Fruit fly (Drosophila melanogaster) whole organism, embryonic: ENCODE data around the gene CG6766.

ENCODE experiments used
- Bteb2 ChIP-seq: fragments of 200-800 bp; sonication (Bioruptor generic); optimal IDR thresholded peaks from 2 replicates; lab custom pipeline; 2016; ENCODE audit warnings: missing biosample characterization, missing genetic modification characterization
- CG11398 ChIP-seq: fragments of 200-800 bp; sonication (Bioruptor generic); optimal IDR thresholded peaks from 2 replicates; lab custom pipeline; 2016; ENCODE audit warnings: missing biosample characterization, missing genetic modification characterization
- CG12391 ChIP-seq: fragments of 200-800 bp; sonication (Bioruptor generic); optimal IDR thresholded peaks from 3 replicates; lab custom pipeline; 2018; ENCODE audit warnings: missing biosample characterization, mild to moderate bottlenecking, missing genetic modification characterization, moderate library complexity
- CG13624 ChIP-seq: fragments of 200-800 bp; sonication (Bioruptor generic); optimal IDR thresholded peaks from 2 replicates; lab custom pipeline; 2016; ENCODE audit warnings: missing biosample characterization, missing genetic modification characterization
- CG14441 ChIP-seq: fragments of 200-800 bp; sonication (Bioruptor generic); IDR thresholded peaks from 2 replicates; pipeline ENCODE4 v1.3.6; 2022; ENCODE audit warnings: missing biosample characterization, missing genetic modification characterization
- CG14860 ChIP-seq: fragments of 200-800 bp; sonication (Bioruptor generic); IDR thresholded peaks from 3 replicates; pipeline ENCODE4 v1.3.6; 2022; ENCODE audit warnings: missing biosample characterization, missing genetic modification characterization; ENCODE audit not compliant: partially characterized antibody
- CG15601 ChIP-seq: fragments of 200-800 bp; sonication (Bioruptor generic); optimal IDR thresholded peaks from 3 replicates; lab custom pipeline; 2019; ENCODE audit warnings: missing biosample characterization, mild to moderate bottlenecking, missing genetic modification characterization, moderate library complexity
- CG17912 ChIP-seq: fragments of 200-800 bp; sonication (Bioruptor generic); optimal IDR thresholded peaks from 2 replicates; lab custom pipeline; 2018; ENCODE audit warnings: missing biosample characterization, mild to moderate bottlenecking, missing genetic modification characterization
- CG30020 ChIP-seq: fragments of 200-800 bp; optimal IDR thresholded peaks from 2 replicates; lab custom pipeline; 2019; ENCODE audit warnings: missing biosample characterization, mild to moderate bottlenecking, missing genetic modification characterization, moderate library complexity
- CG32767 ChIP-seq: fragments of 200-800 bp; sonication (Bioruptor generic); IDR thresholded peaks from 2 replicates; pipeline ENCODE4 v1.3.6; 2022; ENCODE audit warnings: missing biosample characterization, missing genetic modification characterization
- CG34376 ChIP-seq: fragments of 200-800 bp; sonication (Bioruptor generic); optimal IDR thresholded peaks from 2 replicates; lab custom pipeline; 2018; ENCODE audit warnings: missing biosample characterization, mild to moderate bottlenecking, missing genetic modification characterization
- CG4360 ChIP-seq: fragments of 200-800 bp; sonication (Bioruptor generic); IDR thresholded peaks from 2 replicates; pipeline ENCODE4 v1.3.6; 2022; ENCODE audit warnings: missing biosample characterization, missing genetic modification characterization
- CG6854 ChIP-seq: fragments of 200-800 bp; sonication (Bioruptor generic); optimal IDR thresholded peaks from 3 replicates; lab custom pipeline; 2017; ENCODE audit warnings: missing biosample characterization, mild to moderate bottlenecking, missing genetic modification characterization
- CG7556 ChIP-seq: fragments of 200-800 bp; sonication (Bioruptor generic); optimal IDR thresholded peaks from 2 replicates; lab custom pipeline; 2017; ENCODE audit warnings: missing biosample characterization, mild to moderate bottlenecking, missing genetic modification characterization
- CG8388 ChIP-seq: fragments of 200-800 bp; sonication (Bioruptor generic); optimal IDR thresholded peaks from 2 replicates; lab custom pipeline; 2019; ENCODE audit warnings: missing biosample characterization, mild to moderate bottlenecking, missing genetic modification characterization, moderate library complexity
- CG9817 ChIP-seq: fragments of 200-800 bp; sonication (Bioruptor generic); optimal IDR thresholded peaks from 2 replicates; lab custom pipeline; 2018; ENCODE audit warnings: missing biosample characterization, mild to moderate bottlenecking, missing genetic modification characterization, moderate library complexity
- Deaf1 ChIP-seq: fragments of 200-800 bp; optimal IDR thresholded peaks from 3 replicates; lab custom pipeline; 2019; ENCODE audit warnings: missing biosample characterization, mild to moderate bottlenecking, missing genetic modification characterization, moderate library complexity
- E2f2 ChIP-seq: fragments of 200-800 bp; sonication (Bioruptor generic); IDR thresholded peaks from 2 replicates; pipeline ENCODE4 v1.3.6; 2022; ENCODE audit warnings: missing biosample characterization, missing genetic modification characterization
- HLHmδ ChIP-seq: fragments of 200-800 bp; sonication (Bioruptor generic); optimal IDR thresholded peaks from 2 replicates; lab custom pipeline; 2018; ENCODE audit warnings: missing biosample characterization, mild to moderate bottlenecking, missing genetic modification characterization, moderate library complexity
- HmgZ ChIP-seq: fragments of 200-800 bp; sonication (Bioruptor generic); optimal IDR thresholded peaks from 2 replicates; lab custom pipeline; 2018; ENCODE audit warnings: missing biosample characterization, mild to moderate bottlenecking, missing genetic modification characterization
- Kr ChIP-seq: fragments of 200-800 bp; sonication (Bioruptor generic); optimal IDR thresholded peaks from 2 replicates; lab custom pipeline; 2017; ENCODE audit warnings: missing biosample characterization, mild to moderate bottlenecking, missing genetic modification characterization
- Meics ChIP-seq: fragments of 200-800 bp; sonication (Bioruptor generic); optimal IDR thresholded peaks from 2 replicates; lab custom pipeline; 2017; ENCODE audit warnings: missing biosample characterization, mild to moderate bottlenecking, missing genetic modification characterization
- Sin3A ChIP-seq: fragments of >200 bp; optimal IDR thresholded peaks from 2 replicates; lab custom pipeline; 2018
- Ssrp ChIP-seq: fragments of 200-800 bp; sonication (Bioruptor generic); optimal IDR thresholded peaks from 2 replicates; lab custom pipeline; 2018; ENCODE audit warnings: missing biosample characterization, mild to moderate bottlenecking, missing genetic modification characterization, moderate library complexity
- Vsx1 ChIP-seq: fragments of 200-800 bp; sonication (Bioruptor generic); optimal IDR thresholded peaks from 2 replicates; lab custom pipeline; 2017; ENCODE audit warnings: missing biosample characterization, mild to moderate bottlenecking, missing genetic modification characterization, missing genetic modification reagents
- Xrp1 ChIP-seq: fragments of 200-800 bp; sonication (Bioruptor generic); IDR thresholded peaks from 2 replicates; pipeline ENCODE4 v1.3.6; 2022; ENCODE audit warnings: missing biosample characterization, missing genetic modification characterization
- bbx ChIP-seq: fragments of 200-800 bp; sonication (Bioruptor generic); IDR thresholded peaks from 2 replicates; pipeline ENCODE4 v1.3.6; 2022; ENCODE audit warnings: missing biosample characterization, missing genetic modification characterization; ENCODE audit not compliant: partially characterized antibody
- bigmax ChIP-seq: fragments of 200-800 bp; sonication (Bioruptor generic); optimal IDR thresholded peaks from 2 replicates; lab custom pipeline; 2018; ENCODE audit warnings: missing biosample characterization, mild to moderate bottlenecking, missing genetic modification characterization
- dan ChIP-seq: fragments of 200-800 bp; sonication (Bioruptor generic); IDR thresholded peaks from 2 replicates; pipeline ENCODE4 v1.3.6; 2022; ENCODE audit warnings: missing biosample characterization, missing genetic modification characterization
- exex ChIP-seq: fragments of 200-800 bp; sonication (Bioruptor generic); optimal IDR thresholded peaks from 4 replicates; lab custom pipeline; 2018; ENCODE audit warnings: missing biosample characterization, mild to moderate bottlenecking, missing genetic modification characterization, moderate library complexity
- fru ChIP-seq: fragments of >200 bp; optimal IDR thresholded peaks from 2 replicates; lab custom pipeline; 2017
- grn ChIP-seq: fragments of 200-800 bp; sonication (Bioruptor generic); optimal IDR thresholded peaks from 3 replicates; lab custom pipeline; 2017; ENCODE audit warnings: missing biosample characterization, missing genetic modification characterization
- gro ChIP-seq: fragments of 200-800 bp; sonication (Bioruptor generic); optimal IDR thresholded peaks from 2 replicates; lab custom pipeline; 2016; ENCODE audit warnings: missing biosample characterization, missing genetic modification characterization
- gsb-n ChIP-seq: fragments of 200-800 bp; sonication (Bioruptor generic); optimal IDR thresholded peaks from 3 replicates; lab custom pipeline; 2018; ENCODE audit warnings: missing biosample characterization, mild to moderate bottlenecking, missing genetic modification characterization
- jumu ChIP-seq: fragments of 200-800 bp; sonication (Bioruptor generic); optimal IDR thresholded peaks from 3 replicates; lab custom pipeline; 2016; ENCODE audit warnings: missing biosample characterization, missing genetic modification characterization
- kay ChIP-seq: fragments of 200-800 bp; sonication (Bioruptor generic); optimal IDR thresholded peaks from 2 replicates; lab custom pipeline; 2016; ENCODE audit warnings: missing biosample characterization, missing genetic modification characterization
- mirr ChIP-seq: fragments of 200-800 bp; sonication (Bioruptor generic); optimal IDR thresholded peaks from 3 replicates; lab custom pipeline; 2018; ENCODE audit warnings: missing biosample characterization, mild to moderate bottlenecking, missing genetic modification characterization
- nerfin-1 ChIP-seq: fragments of 200-800 bp; sonication (Bioruptor generic); optimal IDR thresholded peaks from 3 replicates; lab custom pipeline; 2019; ENCODE audit warnings: missing biosample characterization, mild to moderate bottlenecking, missing genetic modification characterization, moderate library complexity
- pita ChIP-seq: fragments of 200-800 bp; sonication (Bioruptor generic); optimal IDR thresholded peaks from 2 replicates; lab custom pipeline; 2017; ENCODE audit warnings: missing biosample characterization, mild to moderate bottlenecking, missing genetic modification characterization
- psq ChIP-seq: fragments of 200-800 bp; sonication (Bioruptor generic); optimal IDR thresholded peaks from 2 replicates; lab custom pipeline; 2017; ENCODE audit warnings: missing biosample characterization, missing genetic modification characterization
- rib ChIP-seq: fragments of 200-800 bp; sonication (Bioruptor generic); IDR thresholded peaks from 2 replicates; pipeline ENCODE4 v1.3.6; 2022; ENCODE audit warnings: missing biosample characterization, missing genetic modification characterization
- sd ChIP-seq: fragments of 200-800 bp; sonication (Bioruptor generic); optimal IDR thresholded peaks from 3 replicates; lab custom pipeline; 2018; ENCODE audit warnings: missing biosample characterization, mild to moderate bottlenecking, missing genetic modification characterization, moderate library complexity
- sens ChIP-seq: fragments of 200-800 bp; sonication (Bioruptor generic); peaks from one replicate; lab custom pipeline; 2016; ENCODE audit warnings: missing biosample characterization, missing genetic modification characterization
- sug ChIP-seq: fragments of 200-800 bp; optimal IDR thresholded peaks from 2 replicates; lab custom pipeline; 2019; ENCODE audit warnings: missing biosample characterization, mild to moderate bottlenecking, missing genetic modification characterization, moderate library complexity
- tin ChIP-seq: fragments of 200-800 bp; sonication (Bioruptor generic); optimal IDR thresholded peaks from 3 replicates; lab custom pipeline; 2016; ENCODE audit warnings: missing biosample characterization, missing genetic modification characterization
- tna ChIP-seq: fragments of 200-800 bp; sonication (Bioruptor generic); IDR thresholded peaks from 2 replicates; pipeline ENCODE4 v1.3.6; 2022; ENCODE audit warnings: missing biosample characterization, missing genetic modification characterization; ENCODE audit not compliant: partially characterized antibody

Gene CG6766

DNA sequence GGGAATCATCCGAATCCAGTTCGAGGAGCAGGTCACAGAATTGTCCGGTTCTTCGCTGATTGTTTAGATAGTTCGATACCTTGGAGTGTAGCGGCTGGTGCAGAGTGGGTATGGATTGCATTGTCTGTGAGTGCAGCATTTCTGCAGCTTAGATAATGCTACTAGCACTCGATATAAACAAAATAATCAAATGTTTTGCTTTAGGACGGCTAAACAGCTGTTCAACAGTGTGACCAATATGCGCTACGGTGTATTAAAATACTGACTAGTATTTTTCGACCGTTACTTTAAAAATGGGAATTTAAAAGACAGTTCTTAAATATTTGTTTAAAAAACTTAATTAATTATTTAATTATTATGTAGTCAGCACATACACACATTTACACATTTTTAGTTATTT lies 8.2 kb upstream of the CG6766 start, which contains the start of gene Plzf (continued):
- no peak for TF ChIP-seq tin (GFP tag; lab: Kevin White, UChicago)
- peak; percentile 19; the same call in 1 of the 2 replicates for TF ChIP-seq E2f2

DNA sequence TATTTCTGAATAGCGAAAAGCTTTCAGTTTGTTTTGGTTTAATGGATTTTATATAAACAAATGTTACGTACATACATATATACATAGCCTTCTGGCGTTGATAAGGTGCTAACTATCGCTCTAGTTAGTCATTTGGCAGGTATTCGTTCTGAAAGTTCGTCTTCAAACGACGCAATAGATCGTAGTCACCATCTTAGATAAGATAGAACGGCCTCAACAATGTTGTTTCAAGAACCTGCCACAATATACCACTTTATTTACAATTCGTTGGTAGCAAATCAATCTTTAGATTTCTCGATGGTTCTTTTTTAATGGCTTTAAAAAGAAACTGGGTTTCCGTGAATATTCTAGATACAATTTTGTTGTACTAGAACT lies 6.4 kb upstream of the CG6766 start:
- no peak; the same call in 1 of the 2 replicates for TF ChIP-seq tna (GFP tag; lab: Robert Waterston, UW)
- peak; percentile 75 for TF ChIP-seq CG13624 (GFP tag; lab: Kevin White, UChicago)
- TF ChIP-seq dan (GFP tag; lab: Robert Waterston, UW), result no peak
- TF ChIP-seq Deaf1 (tag; lab: Kevin White, UChicago), result peak; percentile 8
- no peak for TF ChIP-seq pita
- peak; percentile 21 for TF ChIP-seq sug (tag; lab: Kevin White, UChicago)
- TF ChIP-seq sd (tag; lab: Kevin White, UChicago), result peak; percentile 98
- TF ChIP-seq grn (GFP tag; lab: Kevin White, UChicago), result peak; percentile 98
- no peak for TF ChIP-seq CG9817
- peak; percentile 29 for TF ChIP-seq CG6854 (GFP tag; lab: Kevin White, UChicago)
- peak; percentile 80 for TF ChIP-seq exex (tag; lab: Kevin White, UChicago)
- peak; percentile 34; the same call in 1 of the 2 replicates for TF ChIP-seq CG14441 (GFP tag; lab: Robert Waterston, UW)
- no peak for TF ChIP-seq CG11398
- peak; percentile 42 for TF ChIP-seq mirr (GFP tag; lab: Kevin White, UChicago)

DNA sequence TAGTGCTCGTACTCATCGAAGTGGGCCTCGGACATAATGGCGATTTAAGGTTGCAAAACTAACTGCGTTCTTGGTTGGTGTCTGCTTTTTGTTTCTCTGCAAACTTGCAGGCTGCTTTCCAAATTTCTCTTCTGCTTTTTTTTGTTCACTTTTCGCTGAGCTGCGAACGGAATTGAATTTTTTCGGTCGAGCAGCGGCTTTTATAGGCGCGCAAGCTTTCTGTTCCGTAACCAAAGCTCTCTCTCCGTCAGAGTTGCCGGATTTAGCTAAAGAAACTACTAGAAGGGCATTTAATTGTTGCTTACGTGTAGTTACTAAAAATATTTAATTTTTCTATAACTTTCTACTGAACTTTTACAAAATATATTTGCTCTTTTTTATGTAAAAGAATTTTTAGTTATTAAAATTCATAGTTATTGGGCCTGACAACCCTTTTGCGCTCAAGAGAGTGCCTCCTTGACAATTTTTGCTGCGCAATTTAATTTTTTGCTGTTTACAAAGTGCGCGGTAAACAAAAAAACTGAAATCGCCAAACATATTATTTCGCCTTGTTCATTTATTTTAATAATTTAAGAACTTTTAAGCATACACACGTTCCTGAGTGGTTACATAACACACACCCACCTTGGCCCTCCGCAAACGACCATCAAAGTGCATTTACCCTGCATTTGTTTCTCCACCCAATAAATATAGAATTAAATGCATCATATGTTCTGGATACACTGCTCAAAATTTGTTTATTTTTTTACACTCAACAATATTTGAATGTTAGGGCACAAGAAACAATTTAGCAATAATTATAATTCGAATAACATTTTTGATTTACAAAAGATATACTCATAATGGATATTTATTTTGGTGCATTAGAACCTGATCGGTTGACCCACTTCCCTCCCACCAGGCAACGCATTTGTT lies 5.7 kb upstream of the CG6766 start, which contains the start of gene CG6770:
CG6770 (minus strand) TSS at position 178 of the 915 bp plus-strand sequence.
- 0 out of 2 replicates have a peak, but pooled peaks have one; percentile 39 for TF ChIP-seq bbx
- TF ChIP-seq Xrp1 (GFP tag; lab: Robert Waterston, UW), result peak; percentile 78
- peak; percentile 49 for TF ChIP-seq Vsx1 (GFP tag; lab: Kevin White, UChicago)
- TF ChIP-seq CG12391 (tag; lab: Kevin White, UChicago), result peak; percentile 80
- TF ChIP-seq jumu, result no peak
- peak; percentile 36 for TF ChIP-seq nerfin-1 (tag; lab: Kevin White, UChicago)
- TF ChIP-seq rib (GFP tag; lab: Robert Waterston, UW), result peak; percentile 78; the same call in 1 of the 2 replicates
- no peak; the same call in none of the 2 replicates for TF ChIP-seq CG4360 (GFP tag; lab: Robert Waterston, UW)
- TF ChIP-seq fru (lab: Kevin White, UChicago), result no peak
- TF ChIP-seq gsb-n, result peak; percentile 45
- TF ChIP-seq bigmax (GFP tag; lab: Kevin White, UChicago), result peak; percentile 58
- TF ChIP-seq Ssrp, result peak; percentile 43
- TF ChIP-seq CG15601 (tag; lab: Kevin White, UChicago), result peak; percentile 64
- TF ChIP-seq gro (GFP tag; lab: Kevin White, UChicago), result peak; percentile 19
- TF ChIP-seq CG30020 (tag; lab: Kevin White, UChicago), result peak; percentile 20
- no peak for TF ChIP-seq CG14860 (GFP tag; lab: Robert Waterston, UW)
- TF ChIP-seq Kr (GFP tag; lab: Kevin White, UChicago), result no peak
- no peak for TF ChIP-seq psq (GFP tag; lab: Kevin White, UChicago)
- peak; percentile 84 for TF ChIP-seq CG34376
- TF ChIP-seq HLHmδ (GFP tag; lab: Kevin White, UChicago), result no peak
- no peak for TF ChIP-seq Sin3A (lab: Kevin White, UChicago)
- TF ChIP-seq sens (GFP tag; lab: Kevin White, UChicago), result peak; percentile 81
- TF ChIP-seq CG8388, result peak; percentile 66
- TF ChIP-seq sd (tag; lab: Kevin White, UChicago), result peak; percentile 73
- TF ChIP-seq CG7556 (GFP tag; lab: Kevin White, UChicago), result peak; percentile 90
- peak; percentile 90 for TF ChIP-seq HmgZ
- TF ChIP-seq CG32767 (GFP tag; lab: Robert Waterston, UW), result peak; percentile 78
- TF ChIP-seq Meics (GFP tag; lab: Kevin White, UChicago), result peak; percentile 91
- TF ChIP-seq Bteb2 (GFP tag; lab: Kevin White, UChicago), result peak; percentile 55
- TF ChIP-seq CG17912 (GFP tag; lab: Kevin White, UChicago), result no peak
- TF ChIP-seq kay (GFP tag; lab: Kevin White, UChicago), result peak; percentile 8
